Fruit fly (Drosophila melanogaster) whole organism, embryonic: ENCODE data around the gene CG18545.
A peak's percentile ranks its signal among the peaks of the same experiment; 100 is the strongest.

Source experiments
- Asciz ChIP-seq: fragments of 200-800 bp; sonication (Bioruptor generic); optimal IDR thresholded peaks from 2 replicates; lab custom pipeline; 2017; ENCODE audit warnings: missing biosample characterization, mild to moderate bottlenecking, missing genetic modification characterization, missing genetic modification reagents
- BtbVII ChIP-seq: fragments of 200-800 bp; sonication (Bioruptor generic); optimal IDR thresholded peaks from 3 replicates; lab custom pipeline; 2017; ENCODE audit warnings: missing biosample characterization, mild to moderate bottlenecking, missing genetic modification characterization
- CG10267 ChIP-seq: fragments of 200-800 bp; sonication (Bioruptor generic); optimal IDR thresholded peaks from 2 replicates; lab custom pipeline; 2018; ENCODE audit warnings: missing biosample characterization, mild to moderate bottlenecking, missing genetic modification characterization, moderate library complexity
- CG10654 ChIP-seq: fragments of 200-800 bp; sonication (Bioruptor generic); optimal IDR thresholded peaks from 2 replicates; lab custom pipeline; 2016; ENCODE audit warnings: missing biosample characterization, missing genetic modification characterization
- CG12236 ChIP-seq: fragments of 200-800 bp; sonication (Bioruptor generic); optimal IDR thresholded peaks from 2 replicates; lab custom pipeline; 2016; ENCODE audit warnings: missing biosample characterization, missing genetic modification characterization
- CG14014 ChIP-seq: fragments of 200-800 bp; sonication (Bioruptor generic); IDR thresholded peaks from 2 replicates; pipeline ENCODE4 v1.3.6; 2022; ENCODE audit warnings: missing biosample characterization, missing genetic modification characterization
- CG14441 ChIP-seq: fragments of 200-800 bp; sonication (Bioruptor generic); IDR thresholded peaks from 2 replicates; pipeline ENCODE4 v1.3.6; 2022; ENCODE audit warnings: missing biosample characterization, missing genetic modification characterization
- CG1792 ChIP-seq: fragments of 200-800 bp; sonication (Bioruptor generic); optimal IDR thresholded peaks from 2 replicates; lab custom pipeline; 2016; ENCODE audit warnings: missing biosample characterization, missing genetic modification characterization
- CG18476 ChIP-seq: fragments of 200-800 bp; sonication (Bioruptor generic); optimal IDR thresholded peaks from 2 replicates; lab custom pipeline; 2016; ENCODE audit warnings: missing biosample characterization, mild to moderate bottlenecking, missing genetic modification characterization
- CG18599 ChIP-seq: fragments of 200-800 bp; sonication (Bioruptor generic); optimal IDR thresholded peaks from 3 replicates; lab custom pipeline; 2017; ENCODE audit warnings: missing biosample characterization, missing genetic modification characterization, mild to moderate bottlenecking, moderate library complexity, missing genetic modification reagents
- CG18764 ChIP-seq: fragments of 200-800 bp; sonication (Bioruptor generic); optimal IDR thresholded peaks from 3 replicates; lab custom pipeline; 2016; ENCODE audit warnings: missing biosample characterization, missing genetic modification characterization
- CG30020 ChIP-seq: fragments of 200-800 bp; optimal IDR thresholded peaks from 2 replicates; lab custom pipeline; 2019; ENCODE audit warnings: missing biosample characterization, mild to moderate bottlenecking, missing genetic modification characterization, moderate library complexity
- CG3065 ChIP-seq: fragments of 200-800 bp; sonication (Bioruptor generic); optimal IDR thresholded peaks from 2 replicates; lab custom pipeline; 2016; ENCODE audit warnings: missing biosample characterization, missing genetic modification characterization
- CG3838 ChIP-seq: fragments of 200-800 bp; sonication (Bioruptor generic); optimal IDR thresholded peaks from 3 replicates; lab custom pipeline; 2016; ENCODE audit warnings: missing biosample characterization, missing genetic modification characterization
- CG4328 ChIP-seq: fragments of 200-800 bp; sonication (Bioruptor generic); optimal IDR thresholded peaks from 3 replicates; lab custom pipeline; 2017; ENCODE audit warnings: missing biosample characterization, missing genetic modification reagents, missing genetic modification characterization
- CG4820 ChIP-seq: fragments of 200-800 bp; sonication (Bioruptor generic); optimal IDR thresholded peaks from 3 replicates; lab custom pipeline; 2016; ENCODE audit warnings: missing biosample characterization, missing genetic modification characterization
- CG6254 ChIP-seq: fragments of 200-800 bp; sonication (Bioruptor generic); optimal IDR thresholded peaks from 3 replicates; lab custom pipeline; 2017; ENCODE audit warnings: mild to moderate bottlenecking, missing biosample characterization, missing genetic modification reagents, missing genetic modification characterization
- CG7987 ChIP-seq: fragments of 200-800 bp; sonication (Bioruptor generic); optimal IDR thresholded peaks from 2 replicates; lab custom pipeline; 2018; ENCODE audit warnings: missing biosample characterization, mild to moderate bottlenecking, missing genetic modification characterization, moderate library complexity
- CG8765 ChIP-seq: fragments of 200-800 bp; sonication (Bioruptor generic); IDR thresholded peaks from 2 replicates; pipeline ENCODE4 v1.3.6; 2022; ENCODE audit warnings: missing biosample characterization, missing genetic modification characterization
- Camta ChIP-seq: fragments of 200-800 bp; sonication (Bioruptor generic); optimal IDR thresholded peaks from 2 replicates; lab custom pipeline; 2016; ENCODE audit warnings: missing biosample characterization, missing genetic modification characterization
- CkIIα-i1 ChIP-seq: fragments of 200-800 bp; sonication (Bioruptor generic); IDR thresholded peaks from 2 replicates; pipeline ENCODE4 v1.3.6; 2022; ENCODE audit warnings: missing biosample characterization, missing genetic modification characterization
- Dip3 ChIP-seq: fragments of 200-800 bp; sonication (Bioruptor generic); optimal IDR thresholded peaks from 3 replicates; lab custom pipeline; 2016; ENCODE audit warnings: missing biosample characterization, missing genetic modification characterization
- Doc3 ChIP-seq: fragments of 200-800 bp; sonication (Bioruptor generic); IDR thresholded peaks from 3 replicates; pipeline ENCODE4 v1.3.6; 2022; ENCODE audit warnings: missing biosample characterization, missing genetic modification characterization; ENCODE audit not compliant: partially characterized antibody
- Hmx ChIP-seq: fragments of 200-800 bp; sonication (Bioruptor generic); optimal IDR thresholded peaks from 2 replicates; lab custom pipeline; 2016; ENCODE audit warnings: missing biosample characterization, missing genetic modification characterization
- Mrtf ChIP-seq: fragments of 200-800 bp; sonication (Bioruptor generic); IDR thresholded peaks from 3 replicates; pipeline ENCODE4 v1.3.6; 2022; ENCODE audit warnings: missing biosample characterization, missing genetic modification characterization
- NFAT ChIP-seq: fragments of 200-800 bp; sonication (Bioruptor generic); IDR thresholded peaks from 2 replicates; pipeline ENCODE4 v1.3.6; 2022; ENCODE audit warnings: missing biosample characterization, missing genetic modification characterization
- Side ChIP-seq: fragments of 200-800 bp; sonication (Bioruptor generic); optimal IDR thresholded peaks from 2 replicates; lab custom pipeline; 2016; ENCODE audit warnings: missing biosample characterization, missing genetic modification characterization
- Xrp1 ChIP-seq: fragments of 200-800 bp; sonication (Bioruptor generic); IDR thresholded peaks from 2 replicates; pipeline ENCODE4 v1.3.6; 2022; ENCODE audit warnings: missing biosample characterization, missing genetic modification characterization
- al ChIP-seq: fragments of 200-800 bp; sonication (Bioruptor generic); IDR thresholded peaks from 2 replicates; pipeline ENCODE4 v1.3.6; 2022; ENCODE audit warnings: missing biosample characterization, missing genetic modification characterization
- bab2 ChIP-seq: fragments of 200-800 bp; sonication (Bioruptor generic); optimal IDR thresholded peaks from 2 replicates; lab custom pipeline; 2016; ENCODE audit warnings: missing biosample characterization, missing genetic modification characterization
- chn ChIP-seq: fragments of 200-800 bp; sonication (Bioruptor generic); optimal IDR thresholded peaks from 2 replicates; lab custom pipeline; 2016; ENCODE audit warnings: missing biosample characterization, missing genetic modification characterization
- danr ChIP-seq: fragments of 200-800 bp; sonication (Bioruptor generic); IDR thresholded peaks from 2 replicates; pipeline ENCODE4 v1.3.6; 2022; ENCODE audit warnings: missing biosample characterization, missing genetic modification characterization
- dmrt11E ChIP-seq: fragments of 200-800 bp; sonication (Bioruptor generic); optimal IDR thresholded peaks from 3 replicates; lab custom pipeline; 2018; ENCODE audit warnings: missing biosample characterization, mild to moderate bottlenecking, missing genetic modification characterization, moderate library complexity
- dysf ChIP-seq: fragments of 200-800 bp; sonication (Bioruptor generic); IDR thresholded peaks from 3 replicates; pipeline ENCODE4 v1.3.6; 2022; ENCODE audit warnings: missing biosample characterization, missing genetic modification characterization
- eyg ChIP-seq: fragments of 200-800 bp; sonication (Bioruptor generic); optimal IDR thresholded peaks from 3 replicates; lab custom pipeline; 2016; ENCODE audit warnings: missing biosample characterization, missing genetic modification characterization
- inv ChIP-seq: fragments of 200-800 bp; sonication (Bioruptor generic); IDR thresholded peaks from 2 replicates; pipeline ENCODE4 v1.3.6; 2022; ENCODE audit warnings: missing biosample characterization, missing genetic modification characterization; ENCODE audit not compliant: partially characterized antibody
- kni ChIP-seq: fragments of 200-800 bp; sonication (Bioruptor generic); optimal IDR thresholded peaks from 3 replicates; lab custom pipeline; 2017; ENCODE audit warnings: mild to moderate bottlenecking, missing biosample characterization, missing genetic modification reagents, missing genetic modification characterization
- knrl ChIP-seq: fragments of 200-800 bp; sonication (Bioruptor generic); IDR thresholded peaks from 3 replicates; pipeline ENCODE4 v1.3.6; 2022; ENCODE audit warnings: missing biosample characterization, missing genetic modification characterization; ENCODE audit not compliant: partially characterized antibody
- lab ChIP-seq: fragments of 200-800 bp; sonication (Bioruptor generic); optimal IDR thresholded peaks from 3 replicates; lab custom pipeline; 2017; ENCODE audit warnings: missing biosample characterization, missing genetic modification characterization, mild to moderate bottlenecking, moderate library complexity, missing genetic modification reagents
- nau ChIP-seq: fragments of 200-800 bp; sonication (Bioruptor generic); optimal IDR thresholded peaks from 3 replicates; lab custom pipeline; 2017; ENCODE audit warnings: missing biosample characterization, mild to moderate bottlenecking, missing genetic modification characterization, missing genetic modification reagents
- nerfin-1 ChIP-seq: fragments of 200-800 bp; sonication (Bioruptor generic); optimal IDR thresholded peaks from 3 replicates; lab custom pipeline; 2019; ENCODE audit warnings: missing biosample characterization, mild to moderate bottlenecking, missing genetic modification characterization, moderate library complexity
- pnt ChIP-seq: fragments of 200-800 bp; sonication (Bioruptor generic); optimal IDR thresholded peaks from 3 replicates; lab custom pipeline; 2016; ENCODE audit warnings: missing biosample characterization, missing genetic modification characterization
- rib ChIP-seq: fragments of 200-800 bp; sonication (Bioruptor generic); IDR thresholded peaks from 2 replicates; pipeline ENCODE4 v1.3.6; 2022; ENCODE audit warnings: missing biosample characterization, missing genetic modification characterization
- row ChIP-seq: fragments of 200-800 bp; sonication (Bioruptor generic); IDR thresholded peaks from 3 replicates; pipeline ENCODE4 v1.3.6; 2022; ENCODE audit warnings: missing biosample characterization, missing genetic modification characterization
- scrt ChIP-seq: fragments of 200-800 bp; sonication (Bioruptor generic); optimal IDR thresholded peaks from 2 replicates; lab custom pipeline; 2018; ENCODE audit warnings: missing biosample characterization, mild to moderate bottlenecking, missing genetic modification characterization, moderate library complexity
- seq ChIP-seq: fragments of 200-800 bp; sonication (Bioruptor generic); IDR thresholded peaks from 2 replicates; pipeline ENCODE4 v1.3.6; 2022; ENCODE audit warnings: missing biosample characterization, missing genetic modification characterization
- so ChIP-seq: fragments of 200-800 bp; sonication (Bioruptor generic); IDR thresholded peaks from 3 replicates; pipeline ENCODE4 v1.3.6; 2022; ENCODE audit warnings: missing biosample characterization, missing genetic modification characterization
- stc ChIP-seq: fragments of 200-800 bp; sonication (Bioruptor generic); IDR thresholded peaks from 2 replicates; pipeline ENCODE4 v1.3.6; 2022; ENCODE audit warnings: missing biosample characterization, missing genetic modification characterization
- sug ChIP-seq: fragments of 200-800 bp; optimal IDR thresholded peaks from 2 replicates; lab custom pipeline; 2019; ENCODE audit warnings: missing biosample characterization, mild to moderate bottlenecking, missing genetic modification characterization, moderate library complexity
- trem ChIP-seq: fragments of 200-800 bp; optimal IDR thresholded peaks from 3 replicates; lab custom pipeline; 2019; ENCODE audit warnings: missing biosample characterization, mild to moderate bottlenecking, missing genetic modification characterization, moderate library complexity
- twi ChIP-seq: fragments of 200-800 bp; optimal IDR thresholded peaks from 2 replicates; lab custom pipeline; 2019; ENCODE audit warnings: missing biosample characterization, mild to moderate bottlenecking, missing genetic modification characterization, moderate library complexity
- z ChIP-seq: fragments of 200-800 bp; sonication (Bioruptor generic); IDR thresholded peaks from 3 replicates; pipeline ENCODE4 v1.3.6; 2022; ENCODE audit warnings: missing biosample characterization, missing genetic modification characterization

Gene CG18545

dm6 chr3R:10390914-10391377 lies 50.2 kb downstream of the CG18545 start (continued):
- no peak for TF ChIP-seq CkIIα-i1
- TF ChIP-seq CG10267 (tag; lab: Kevin White, UChicago): no peak
- no peak for TF ChIP-seq Mrtf (GFP tag; lab: Robert Waterston, UW)
- TF ChIP-seq lab (GFP tag; lab: Kevin White, UChicago): peak; percentile 73
- peak; percentile 43 for TF ChIP-seq Asciz
- TF ChIP-seq Side (GFP tag; lab: Kevin White, UChicago): peak; percentile 30
- TF ChIP-seq knrl (GFP tag; lab: Robert Waterston, UW): no peak
- TF ChIP-seq CG4820 (GFP tag; lab: Kevin White, UChicago): no peak
- TF ChIP-seq CG18599 (GFP tag; lab: Kevin White, UChicago): peak; percentile 61
- TF ChIP-seq inv: no peak
- no peak for TF ChIP-seq CG30020 (tag; lab: Kevin White, UChicago)
- no peak for TF ChIP-seq Hmx
- TF ChIP-seq Doc3: no peak
- TF ChIP-seq CG3065 (GFP tag; lab: Kevin White, UChicago): no peak
- TF ChIP-seq so (GFP tag; lab: Robert Waterston, UW): no peak
- no peak for TF ChIP-seq CG1792 (GFP tag; lab: Kevin White, UChicago)
- no peak for TF ChIP-seq seq
- TF ChIP-seq CG14014 (GFP tag; lab: Robert Waterston, UW): no peak
- no peak for TF ChIP-seq CG14441 (GFP tag; lab: Robert Waterston, UW)
- no peak for TF ChIP-seq CG10654 (GFP tag; lab: Kevin White, UChicago)
- TF ChIP-seq rib (GFP tag; lab: Robert Waterston, UW): 0 out of 2 replicates have a peak, but pooled peaks have one; percentile 31
- TF ChIP-seq bab2 (GFP tag; lab: Kevin White, UChicago): peak; percentile 60
- no peak for TF ChIP-seq CG8765 (GFP tag; lab: Robert Waterston, UW)
- no peak for TF ChIP-seq nerfin-1 (tag; lab: Kevin White, UChicago)
- no peak; the same call in 1 of the 2 replicates for TF ChIP-seq stc (GFP tag; lab: Robert Waterston, UW)
- no peak for TF ChIP-seq CG3838 (GFP tag; lab: Kevin White, UChicago)
- TF ChIP-seq danr (GFP tag; lab: Robert Waterston, UW): no peak
- no peak for TF ChIP-seq chn (GFP tag; lab: Kevin White, UChicago)
- TF ChIP-seq dysf (GFP tag; lab: Robert Waterston, UW): no peak
- no peak for TF ChIP-seq CG18476 (GFP tag; lab: Kevin White, UChicago)
- TF ChIP-seq nau: no peak
- TF ChIP-seq sug (tag; lab: Kevin White, UChicago): peak; percentile 69
- TF ChIP-seq z (GFP tag; lab: Robert Waterston, UW): no peak
- no peak for TF ChIP-seq NFAT (GFP tag; lab: Robert Waterston, UW)
- peak; percentile 35 for TF ChIP-seq CG4328 (GFP tag; lab: Kevin White, UChicago)
- no peak for TF ChIP-seq CG12236
- no peak for TF ChIP-seq pnt (GFP tag; lab: Kevin White, UChicago)
- TF ChIP-seq trem (tag; lab: Kevin White, UChicago): no peak
- TF ChIP-seq CG18764 (GFP tag; lab: Kevin White, UChicago): no peak
- TF ChIP-seq eyg (GFP tag; lab: Kevin White, UChicago): no peak
- TF ChIP-seq CG7987 (GFP tag; lab: Kevin White, UChicago): peak; percentile 11
- no peak for TF ChIP-seq Xrp1 (GFP tag; lab: Robert Waterston, UW)
- TF ChIP-seq dmrt11E (tag; lab: Kevin White, UChicago): no peak
- peak; percentile 57 for TF ChIP-seq scrt (GFP tag; lab: Kevin White, UChicago)
- no peak for TF ChIP-seq Dip3
- TF ChIP-seq twi (tag; lab: Kevin White, UChicago): no peak
- peak; percentile 46 for TF ChIP-seq BtbVII
- TF ChIP-seq row: no peak
- no peak for TF ChIP-seq CG6254
- TF ChIP-seq kni: no peak
- no peak for TF ChIP-seq al (GFP tag; lab: Robert Waterston, UW)
- no peak for TF ChIP-seq Camta (GFP tag; lab: Kevin White, UChicago)
